Worm (Caenorhabditis elegans) whole organism, early embryonic: Measurements from ENCODE around the gene Y54G11A.3.

Source experiments
- B0310.2 ChIP-seq: sonication (generic microtip); optimal IDR thresholded peaks from 2 replicates; lab custom pipeline; 2016; ENCODE audit warnings: mild to moderate bottlenecking, missing genetic modification characterization, missing compliant biosample characterization
- ama-1 ChIP-seq: fragments of 150-350 bp; optimal IDR thresholded peaks from 2 replicates; lab custom pipeline; 2014
- ceh-13 ChIP-seq: fragments of 200-800 bp; sonication (Bioruptor generic); optimal IDR thresholded peaks from 2 replicates; lab custom pipeline; 2018; ENCODE audit warnings: mild to moderate bottlenecking, missing genetic modification characterization, missing compliant biosample characterization
- ceh-36 ChIP-seq: sonication (generic microtip); optimal IDR thresholded peaks from 2 replicates; lab custom pipeline; 2016; ENCODE audit warnings: missing genetic modification characterization, inconsistent platforms, missing compliant biosample characterization
- flt-1 ChIP-seq: fragments of 200-800 bp; sonication (Bioruptor generic); IDR thresholded peaks from 2 replicates; pipeline ENCODE4 v1.3.6; 2022; ENCODE audit warnings: missing genetic modification characterization, missing compliant biosample characterization
- scrt-1 ChIP-seq: fragments of 200-800 bp; sonication (Bioruptor generic); IDR thresholded peaks from 2 replicates; pipeline ENCODE4 v1.3.6; 2022; ENCODE audit warnings: missing genetic modification characterization, missing compliant biosample characterization
- tbx-37 ChIP-seq: fragments of 200-800 bp; sonication (Bioruptor generic); conservative IDR thresholded peaks from 2 replicates; pipeline ENCODE4 v1.3.6; 2022; ENCODE audit warnings: missing genetic modification reagents, missing genetic modification characterization, missing compliant biosample characterization

- TF ChIP-seq ceh-13 (GFP tag; lab: Kevin White, UChicago) (no peak), ama-1 (lab: Kevin White, UChicago) (no peak), B0310.2 (no peak), flt-1 (GFP tag; lab: Robert Waterston, UW) (no peak), tbx-37 (GFP tag; lab: Robert Waterston, UW) (no peak), scrt-1 (GFP tag; lab: Robert Waterston, UW) (no peak), ceh-36 (tag; lab: Kevin White, UChicago) (no peak)
Observed at ce11 chrII:14255850-14256249, 20.6 kb upstream of the Y54G11A.3 start.
